Fruit fly (Drosophila melanogaster) whole organism, wandering third instar larva: ENCODE results near the gene wol.

ENCODE experiments used
- Abd-B ChIP-seq: fragments of >200 bp; optimal IDR thresholded peaks from 2 replicates; lab custom pipeline; 2017; ENCODE audit warnings: missing biosample characterization, missing genetic modification characterization
- CG32264 ChIP-seq: fragments of 200-800 bp; sonication (Bioruptor generic); optimal IDR thresholded peaks from 2 replicates; lab custom pipeline; 2016; ENCODE audit warnings: missing biosample characterization, missing genetic modification characterization
- CG9705 ChIP-seq: fragments of 200-800 bp; sonication (Bioruptor generic); optimal IDR thresholded peaks from 2 replicates; lab custom pipeline; 2018; ENCODE audit warnings: missing biosample characterization, mild to moderate bottlenecking, missing genetic modification characterization
- CrebA ChIP-seq: fragments of 200-800 bp; sonication (Bioruptor generic); optimal IDR thresholded peaks from 2 replicates; lab custom pipeline; 2016; ENCODE audit warnings: missing biosample characterization, mild to moderate bottlenecking, missing genetic modification characterization, borderline replicate concordance
- Dfd ChIP-seq: fragments of >200 bp; optimal IDR thresholded peaks from 2 replicates; lab custom pipeline; 2017; ENCODE audit warnings: missing biosample characterization, missing genetic modification characterization
- Dif ChIP-seq: fragments of 200-275, 200-300 bp; sonication (Bioruptor generic); optimal IDR thresholded peaks from 2 replicates; lab custom pipeline; 2018; ENCODE audit warnings: missing biosample characterization, missing genetic modification characterization; ENCODE audit not compliant: partially characterized antibody
- GATAd ChIP-seq: sonication (Bioruptor generic); optimal IDR thresholded peaks from 2 replicates; lab custom pipeline; 2016; ENCODE audit warnings: missing biosample characterization, missing genetic modification characterization
- HLH106 ChIP-seq: fragments of 200-800 bp; optimal IDR thresholded peaks from 3 replicates; lab custom pipeline; 2019; ENCODE audit warnings: missing biosample characterization, mild to moderate bottlenecking, missing genetic modification characterization, moderate library complexity
- Hnf4 ChIP-seq: fragments of 200-800 bp; sonication (Bioruptor generic); optimal IDR thresholded peaks from 2 replicates; lab custom pipeline; 2016; ENCODE audit warnings: missing biosample characterization, mild to moderate bottlenecking, missing genetic modification characterization
- Hr78 ChIP-seq: fragments of >200 bp; optimal IDR thresholded peaks from 2 replicates; lab custom pipeline; 2017; ENCODE audit warnings: missing biosample characterization, missing genetic modification characterization
- Jra ChIP-seq: sonication (Bioruptor generic); optimal IDR thresholded peaks from 2 replicates; lab custom pipeline; 2016; ENCODE audit warnings: missing biosample characterization, missing genetic modification characterization
- Mio ChIP-seq: sonication (Bioruptor generic); optimal IDR thresholded peaks from 2 replicates; lab custom pipeline; 2016; ENCODE audit warnings: missing biosample characterization, missing genetic modification characterization
- Myc ChIP-seq: fragments of >200 bp; optimal IDR thresholded peaks from 2 replicates; lab custom pipeline; 2017
- OdsH ChIP-seq: fragments of 200-800 bp; sonication (Bioruptor generic); optimal IDR thresholded peaks from 2 replicates; lab custom pipeline; 2016; ENCODE audit warnings: missing biosample characterization, mild to moderate bottlenecking, missing genetic modification characterization
- Rel ChIP-seq, 2 experiments: fragments of 200-800 bp; sonication (Bioruptor generic) in 1 of 2; optimal IDR thresholded peaks; 2 replicates in 1 of 2; 3 replicates in 1 of 2; lab custom pipeline; 2016 to 2019; ENCODE audit warnings: mild to moderate bottlenecking in 2 of 2, missing biosample characterization in 2 of 2, missing genetic modification characterization in 2 of 2, moderate library complexity in 1 of 2
- Sp1 ChIP-seq: fragments of 200-800 bp; sonication (Bioruptor generic); optimal IDR thresholded peaks from 3 replicates; lab custom pipeline; 2019; ENCODE audit warnings: missing biosample characterization, mild to moderate bottlenecking, missing genetic modification characterization, moderate library complexity
- Vsx2 ChIP-seq: fragments of 200-300, 225-300 bp; sonication (Bioruptor generic); optimal IDR thresholded peaks from 2 replicates; lab custom pipeline; 2018; ENCODE audit warnings: missing biosample characterization, missing genetic modification characterization; ENCODE audit not compliant: partially characterized antibody
- br ChIP-seq: fragments of 200-800 bp; sonication (Bioruptor generic); optimal IDR thresholded peaks from 2 replicates; lab custom pipeline; 2016; ENCODE audit warnings: missing biosample characterization, missing genetic modification characterization
- brk ChIP-seq: fragments of 200-800 bp; sonication (Bioruptor generic); optimal IDR thresholded peaks from 2 replicates; lab custom pipeline; 2016; ENCODE audit warnings: missing biosample characterization, mild to moderate bottlenecking, missing genetic modification characterization
- dl ChIP-seq, 2 experiments: fragments of 175-275, 200-275 bp in 1 of 2; fragments of 200-275 bp in 1 of 2; sonication (Bioruptor generic); optimal IDR thresholded peaks; lab custom pipeline; 2018; ENCODE audit warnings: mild to moderate bottlenecking in 2 of 2, missing biosample characterization in 2 of 2, missing genetic modification characterization in 2 of 2, moderate library complexity in 2 of 2; ENCODE audit not compliant: partially characterized antibody in 2 of 2, insufficient read depth in 1 of 2
- dmrt93B ChIP-seq: fragments of 200-800 bp; sonication (Bioruptor generic); optimal IDR thresholded peaks from 2 replicates; lab custom pipeline; 2018; ENCODE audit warnings: missing biosample characterization, mild to moderate bottlenecking, missing genetic modification characterization
- dsf ChIP-seq: sonication (Bioruptor generic); optimal IDR thresholded peaks from 2 replicates; lab custom pipeline; 2016; ENCODE audit warnings: missing biosample characterization, missing genetic modification characterization, borderline replicate concordance
- ey ChIP-seq: fragments of 200-800 bp; sonication (Bioruptor generic); optimal IDR thresholded peaks from 2 replicates; lab custom pipeline; 2016; ENCODE audit warnings: missing biosample characterization, missing genetic modification characterization
- foxo ChIP-seq, 2 experiments: fragments of 200-800 bp; sonication (Bioruptor generic); optimal IDR thresholded peaks; 2 replicates in 1 of 2; 3 replicates in 1 of 2; lab custom pipeline; 2016 to 2017; ENCODE audit warnings: missing biosample characterization in 2 of 2, missing genetic modification characterization in 2 of 2
- fru ChIP-seq: fragments of 200-800 bp; sonication (Bioruptor generic); optimal IDR thresholded peaks from 3 replicates; lab custom pipeline; 2016; ENCODE audit warnings: missing biosample characterization, mild to moderate bottlenecking, missing genetic modification characterization
- h ChIP-seq: fragments of 200-800 bp; sonication (Bioruptor generic); optimal IDR thresholded peaks from 3 replicates; lab custom pipeline; 2016; ENCODE audit warnings: missing biosample characterization, mild to moderate bottlenecking, missing genetic modification characterization
- jim ChIP-seq: fragments of 175-275, 200-325 bp; sonication (Bioruptor generic); optimal IDR thresholded peaks from 2 replicates; lab custom pipeline; 2016; ENCODE audit warnings: missing biosample characterization, mild to moderate bottlenecking, missing genetic modification characterization
- pan ChIP-seq: fragments of >200 bp; optimal IDR thresholded peaks from 2 replicates; lab custom pipeline; 2017
- psq ChIP-seq: fragments of 200-800 bp; sonication (Bioruptor generic); optimal IDR thresholded peaks from 3 replicates; lab custom pipeline; 2017; ENCODE audit warnings: missing biosample characterization, mild to moderate bottlenecking, missing genetic modification characterization, moderate library complexity
- rgr ChIP-seq: fragments of 200-800 bp; sonication (Bioruptor generic); optimal IDR thresholded peaks from 3 replicates; lab custom pipeline; 2016; ENCODE audit warnings: missing biosample characterization, mild to moderate bottlenecking, missing genetic modification characterization
- sage ChIP-seq: fragments of 200-800 bp; sonication (Bioruptor generic); optimal IDR thresholded peaks from 2 replicates; lab custom pipeline; 2016; ENCODE audit warnings: missing biosample characterization, mild to moderate bottlenecking, missing genetic modification characterization
- sv ChIP-seq: fragments of 200-800 bp; sonication (Bioruptor generic); optimal IDR thresholded peaks from 3 replicates; lab custom pipeline; 2016; ENCODE audit warnings: missing biosample characterization, missing genetic modification characterization
- tai ChIP-seq: sonication (Bioruptor generic); optimal IDR thresholded peaks from 2 replicates; lab custom pipeline; 2016; ENCODE audit warnings: missing biosample characterization, missing genetic modification characterization
- usp ChIP-seq: fragments of >200 bp; optimal IDR thresholded peaks from 2 replicates; lab custom pipeline; 2017; ENCODE audit warnings: missing biosample characterization, missing genetic modification characterization

wol gene

DNA sequence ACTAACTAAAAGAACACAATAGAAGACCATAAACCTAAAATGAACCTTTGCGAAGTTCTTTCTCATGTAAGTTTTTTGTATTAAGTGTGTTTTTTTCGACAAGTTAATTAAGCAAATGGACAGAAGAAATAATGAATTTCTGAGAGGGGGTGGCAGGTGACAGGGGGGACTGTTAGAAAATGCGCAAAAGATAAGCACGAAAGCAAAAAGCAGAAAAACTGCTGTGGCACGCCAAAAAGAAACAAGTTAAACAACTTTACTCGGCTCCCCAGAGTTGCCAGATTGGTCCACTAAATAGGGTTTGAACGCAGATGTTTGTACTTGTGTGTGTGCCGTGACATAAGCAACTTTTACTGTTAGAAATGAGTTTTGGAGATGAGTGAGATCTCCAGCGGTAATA lies 25.9 kb downstream of the wol start:
- TF ChIP-seq Mio (GFP tag; lab: Kevin White, UChicago) (no peak), brk (GFP tag; lab: Kevin White, UChicago) (no peak), Abd-B (GFP tag; lab: Kevin White, UChicago) (no peak), tai (GFP tag; lab: Kevin White, UChicago) (no peak)

DNA sequence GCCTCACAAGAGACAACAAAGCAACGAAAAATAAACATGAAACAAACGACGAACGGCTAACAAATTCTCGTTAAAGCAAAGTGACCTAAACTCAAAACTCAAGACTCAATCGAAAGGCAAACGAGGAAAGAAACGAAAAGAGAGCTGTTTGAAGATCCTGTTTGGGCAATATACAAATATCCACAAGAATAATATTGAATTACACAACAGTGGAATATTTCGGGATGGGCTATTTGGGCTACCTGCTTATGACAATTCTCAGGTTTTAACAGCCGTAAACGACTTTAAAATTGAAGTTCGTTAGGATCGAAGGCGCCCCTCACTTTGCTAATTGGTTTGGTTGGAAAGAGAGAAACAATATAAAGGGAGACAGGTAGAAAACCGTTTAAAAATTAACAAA lies 26.5 kb downstream of the wol start:
- TF ChIP-seq jim (GFP tag; lab: Kevin White, UChicago) (no peak), dl (GFP tag; optimal IDR thresholded peaks at IDR 0.05; lab: Kevin White, UChicago; ENCODE audit: insufficient read depth in 1 of 2, partially characterized antibody in 2 of 2) (no peak), Hr78 (GFP tag; lab: Kevin White, UChicago) (no peak), dsf (no peak), sage (GFP tag; lab: Kevin White, UChicago) (no peak)

DNA sequence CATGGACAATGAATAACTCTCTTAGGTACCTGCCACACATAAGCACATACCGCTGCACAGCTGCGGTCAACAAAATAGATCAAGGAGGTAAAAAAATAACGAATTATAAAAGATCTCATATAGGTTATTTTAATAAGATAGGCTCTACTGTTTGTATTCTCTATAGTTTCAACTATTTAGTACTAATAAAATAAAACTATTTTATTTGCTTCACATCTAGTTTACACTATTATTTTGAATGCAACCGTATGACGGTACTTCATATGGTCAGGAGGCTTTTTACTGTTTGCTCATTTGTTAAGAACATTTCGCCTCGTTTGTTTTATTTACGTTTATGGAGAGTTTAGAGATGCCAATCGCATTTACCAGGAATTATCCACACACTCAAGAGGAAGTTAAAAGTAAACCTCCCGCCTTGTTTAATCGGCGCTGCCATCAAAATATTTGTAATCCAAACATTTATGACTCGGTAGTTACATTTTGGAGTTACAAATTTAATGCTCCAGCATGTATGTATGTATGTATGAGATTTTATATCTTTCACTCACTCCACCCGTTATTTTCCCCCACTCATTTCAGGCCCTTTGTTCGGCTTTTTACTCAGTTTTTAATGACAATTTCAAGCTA lies 27.7 kb downstream of the wol start:
- peak; percentile 49 for TF ChIP-seq rgr (GFP tag; lab: Kevin White, UChicago)
- peak; percentile 15 for TF ChIP-seq Hnf4 (GFP tag; lab: Kevin White, UChicago)
- TF ChIP-seq OdsH (GFP tag; lab: Kevin White, UChicago) = peak; percentile 50
- TF ChIP-seq foxo (GFP tag; optimal IDR thresholded peaks at IDR 0.05; lab: Kevin White, UChicago) = peak in 1 of 2 experiments; percentile 41
- TF ChIP-seq dl (GFP tag; optimal IDR thresholded peaks at IDR 0.05; lab: Kevin White, UChicago; ENCODE audit: insufficient read depth in 1 of 2, partially characterized antibody in 2 of 2) = no peak
- TF ChIP-seq jim (GFP tag; lab: Kevin White, UChicago) = no peak
- no peak for TF ChIP-seq Abd-B (GFP tag; lab: Kevin White, UChicago)
- TF ChIP-seq dmrt93B (GFP tag; lab: Kevin White, UChicago) = no peak
- TF ChIP-seq Myc (lab: Kevin White, UChicago) = no peak
- TF ChIP-seq brk (GFP tag; lab: Kevin White, UChicago) = no peak
- TF ChIP-seq usp = no peak
- TF ChIP-seq dsf = no peak
- no peak for TF ChIP-seq Dfd (GFP tag; lab: Kevin White, UChicago)
- TF ChIP-seq Hr78 (GFP tag; lab: Kevin White, UChicago) = no peak
- peak; percentile 42 for TF ChIP-seq ey
- TF ChIP-seq Sp1 (GFP tag; lab: Kevin White, UChicago) = peak; percentile 1
- TF ChIP-seq Dif (GFP tag; lab: Kevin White, UChicago) = no peak
- no peak for TF ChIP-seq CG9705 (GFP tag; lab: Kevin White, UChicago)
- no peak for TF ChIP-seq Rel (GFP tag; optimal IDR thresholded peaks at IDR 0.05; lab: Kevin White, UChicago)
- TF ChIP-seq Rel (tag; optimal IDR thresholded peaks at IDR 0.05; lab: Kevin White, UChicago) = no peak
- TF ChIP-seq sv (GFP tag; lab: Kevin White, UChicago) = peak; percentile 54
- TF ChIP-seq Mio (GFP tag; lab: Kevin White, UChicago) = no peak
- no peak for TF ChIP-seq pan
- TF ChIP-seq br (GFP tag; lab: Kevin White, UChicago) = no peak
- TF ChIP-seq CG32264 = no peak
- no peak for TF ChIP-seq sage (GFP tag; lab: Kevin White, UChicago)
- TF ChIP-seq h (GFP tag; lab: Kevin White, UChicago) = peak; percentile 14
- no peak for TF ChIP-seq GATAd (GFP tag; lab: Kevin White, UChicago)
- no peak for TF ChIP-seq Jra
- no peak for TF ChIP-seq Vsx2
- no peak for TF ChIP-seq CrebA (GFP tag; lab: Kevin White, UChicago)
- TF ChIP-seq fru = peak; percentile 40
- TF ChIP-seq tai (GFP tag; lab: Kevin White, UChicago) = no peak
- TF ChIP-seq HLH106 (tag; lab: Kevin White, UChicago) = peak; percentile 33

DNA sequence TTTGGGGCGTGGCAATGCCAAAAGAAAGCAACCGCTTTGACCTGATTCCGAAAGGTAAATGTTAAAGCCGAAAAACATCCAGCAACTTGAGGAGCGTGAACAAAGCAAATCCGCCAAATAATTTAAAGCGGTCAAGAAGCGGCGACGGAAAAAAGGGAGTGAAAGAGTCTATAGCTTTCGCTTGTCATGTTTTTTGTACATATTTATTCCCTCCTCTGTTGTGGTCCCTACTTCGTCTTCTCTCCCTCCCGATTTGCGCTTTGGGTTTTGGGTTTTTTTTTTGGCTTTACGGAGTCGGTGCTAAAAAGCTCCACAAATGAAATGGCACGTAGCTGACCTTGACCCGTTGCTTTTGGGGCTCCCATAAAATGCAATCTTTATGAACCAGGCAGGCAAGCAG lies 28.7 kb downstream of the wol start:
- TF ChIP-seq Mio (GFP tag; lab: Kevin White, UChicago) (no peak), psq (GFP tag; lab: Kevin White, UChicago) (peak; percentile 88)
